Fruit fly (Drosophila melanogaster) whole organism, embryonic: Measurements from ENCODE around the gene HP1c.

Source experiments
- Ada2b ChIP-seq: fragments of 200-800 bp; sonication (Bioruptor generic); IDR thresholded peaks from 2 replicates; pipeline ENCODE4 v1.3.6; 2022; ENCODE audit warnings: missing biosample characterization, missing genetic modification characterization
- Asciz ChIP-seq: fragments of 200-800 bp; sonication (Bioruptor generic); optimal IDR thresholded peaks from 2 replicates; lab custom pipeline; 2017; ENCODE audit warnings: missing biosample characterization, mild to moderate bottlenecking, missing genetic modification characterization, missing genetic modification reagents
- Blimp-1 ChIP-seq: fragments of 200-800 bp; sonication (Bioruptor generic); optimal IDR thresholded peaks from 3 replicates; lab custom pipeline; 2018; ENCODE audit warnings: missing biosample characterization, missing genetic modification characterization, mild to moderate bottlenecking, moderate library complexity, missing genetic modification reagents
- CG10209 ChIP-seq: fragments of 200-800 bp; sonication (Bioruptor generic); optimal IDR thresholded peaks from 3 replicates; lab custom pipeline; 2017; ENCODE audit warnings: missing biosample characterization, mild to moderate bottlenecking, missing genetic modification characterization, missing genetic modification reagents
- CG10462 ChIP-seq: fragments of 200-800 bp; sonication (Bioruptor generic); optimal IDR thresholded peaks from 2 replicates; lab custom pipeline; 2016; ENCODE audit warnings: missing biosample characterization, missing genetic modification characterization
- CG12219 ChIP-seq: fragments of 200-800 bp; sonication (Bioruptor generic); optimal IDR thresholded peaks from 3 replicates; lab custom pipeline; 2018; ENCODE audit warnings: missing biosample characterization, mild to moderate bottlenecking, missing genetic modification characterization
- CG1233 ChIP-seq: fragments of 200-800 bp; sonication (Bioruptor generic); optimal IDR thresholded peaks from 4 replicates; lab custom pipeline; 2018; ENCODE audit warnings: missing biosample characterization, mild to moderate bottlenecking, missing genetic modification characterization
- CG13296 ChIP-seq: fragments of 200-800 bp; sonication (Bioruptor generic); optimal IDR thresholded peaks from 3 replicates; lab custom pipeline; 2018; ENCODE audit warnings: missing biosample characterization, mild to moderate bottlenecking, missing genetic modification characterization
- CG13775 ChIP-seq: fragments of 200-800 bp; sonication (Bioruptor generic); optimal IDR thresholded peaks from 3 replicates; lab custom pipeline; 2017; ENCODE audit warnings: missing biosample characterization, mild to moderate bottlenecking, missing genetic modification characterization
- CG13894 ChIP-seq: fragments of 200-800 bp; sonication (Bioruptor generic); optimal IDR thresholded peaks from 3 replicates; lab custom pipeline; 2018; ENCODE audit warnings: missing biosample characterization, mild to moderate bottlenecking, missing genetic modification characterization, moderate library complexity
- CG15514 ChIP-seq: fragments of 200-800 bp; sonication (Bioruptor generic); optimal IDR thresholded peaks from 3 replicates; lab custom pipeline; 2017; ENCODE audit warnings: missing biosample characterization, missing genetic modification characterization, mild to moderate bottlenecking, moderate library complexity, missing genetic modification reagents
- CG17829 ChIP-seq: fragments of 200-800 bp; optimal IDR thresholded peaks from 2 replicates; lab custom pipeline; 2019; ENCODE audit warnings: missing biosample characterization, mild to moderate bottlenecking, missing genetic modification characterization, moderate library complexity
- CG18764 ChIP-seq: fragments of 200-800 bp; sonication (Bioruptor generic); optimal IDR thresholded peaks from 3 replicates; lab custom pipeline; 2016; ENCODE audit warnings: missing biosample characterization, missing genetic modification characterization
- CG32772 ChIP-seq: fragments of 200-800 bp; sonication (Bioruptor generic); IDR thresholded peaks from 2 replicates; pipeline ENCODE4 v1.3.6; 2022; ENCODE audit warnings: missing biosample characterization, missing genetic modification characterization
- CG4854 ChIP-seq: fragments of 200-800 bp; sonication (Bioruptor generic); optimal IDR thresholded peaks from 2 replicates; lab custom pipeline; 2016; ENCODE audit warnings: missing biosample characterization, missing genetic modification characterization, inconsistent platforms
- CG6654 ChIP-seq: fragments of 200-800 bp; sonication (Bioruptor generic); optimal IDR thresholded peaks from 2 replicates; lab custom pipeline; 2017; ENCODE audit warnings: missing biosample characterization, mild to moderate bottlenecking, missing genetic modification characterization
- CG6765 ChIP-seq: fragments of 200-800 bp; sonication (Bioruptor generic); optimal IDR thresholded peaks from 3 replicates; lab custom pipeline; 2017; ENCODE audit warnings: missing biosample characterization, mild to moderate bottlenecking, missing genetic modification characterization
- CG7271 ChIP-seq: fragments of 200-800 bp; sonication (Bioruptor generic); optimal IDR thresholded peaks from 2 replicates; lab custom pipeline; 2018; ENCODE audit warnings: missing biosample characterization, mild to moderate bottlenecking, missing genetic modification characterization, moderate library complexity
- CG7987 ChIP-seq: fragments of 200-800 bp; sonication (Bioruptor generic); optimal IDR thresholded peaks from 2 replicates; lab custom pipeline; 2018; ENCODE audit warnings: missing biosample characterization, mild to moderate bottlenecking, missing genetic modification characterization, moderate library complexity
- CG8281 ChIP-seq: fragments of 200-800 bp; sonication (Bioruptor generic); optimal IDR thresholded peaks from 2 replicates; lab custom pipeline; 2018; ENCODE audit warnings: missing biosample characterization, mild to moderate bottlenecking, missing genetic modification characterization, moderate library complexity
- Drgx ChIP-seq: fragments of 200-800 bp; sonication (Bioruptor generic); IDR thresholded peaks from 2 replicates; pipeline ENCODE4 v1.3.6; 2022; ENCODE audit warnings: missing biosample characterization, missing genetic modification characterization
- E2f1 ChIP-seq: fragments of 200-800 bp; sonication (Bioruptor generic); IDR thresholded peaks from 2 replicates; pipeline ENCODE4 v1.3.6; 2022; ENCODE audit warnings: missing biosample characterization, missing genetic modification characterization
- Fer1 ChIP-seq: fragments of 200-800 bp; sonication (Bioruptor generic); optimal IDR thresholded peaks from 2 replicates; lab custom pipeline; 2017; ENCODE audit warnings: missing biosample characterization, mild to moderate bottlenecking, missing genetic modification characterization
- Hmr ChIP-seq: fragments of 200-800 bp; sonication (Bioruptor generic); optimal IDR thresholded peaks from 3 replicates; lab custom pipeline; 2017; ENCODE audit warnings: mild to moderate bottlenecking, missing biosample characterization, missing genetic modification reagents, missing genetic modification characterization
- Jarid2 ChIP-seq: fragments of 200-800 bp; sonication (Bioruptor generic); optimal IDR thresholded peaks from 3 replicates; lab custom pipeline; 2017; ENCODE audit warnings: mild to moderate bottlenecking, missing biosample characterization, missing genetic modification reagents, missing genetic modification characterization
- Lpt ChIP-seq: fragments of >200 bp; optimal IDR thresholded peaks from 2 replicates; lab custom pipeline; 2018; ENCODE audit warnings: missing biosample characterization, missing genetic modification characterization
- Med ChIP-seq: fragments of 200-800 bp; sonication (Bioruptor generic); peaks from one replicate; lab custom pipeline; 2016; ENCODE audit warnings: missing biosample characterization, missing genetic modification characterization, mild to moderate bottlenecking, inconsistent platforms, moderate library complexity
- ab ChIP-seq: fragments of 200-800 bp; sonication (Bioruptor generic); optimal IDR thresholded peaks from 2 replicates; lab custom pipeline; 2016; ENCODE audit warnings: missing biosample characterization, missing genetic modification characterization
- bsh ChIP-seq, 2 experiments: fragments of 200-800 bp; sonication (Bioruptor generic); optimal IDR thresholded peaks; 2 replicates each; lab custom pipeline; 2017 to 2018; ENCODE audit warnings: mild to moderate bottlenecking in 2 of 2, missing biosample characterization in 2 of 2, missing genetic modification characterization in 2 of 2, moderate library complexity in 1 of 2
- cato ChIP-seq: fragments of 200-800 bp; sonication (Bioruptor generic); optimal IDR thresholded peaks from 2 replicates; lab custom pipeline; 2016; ENCODE audit warnings: missing biosample characterization, missing genetic modification characterization, borderline replicate concordance
- chinmo ChIP-seq: fragments of 200-800 bp; sonication (Bioruptor generic); IDR thresholded peaks from 4 replicates; pipeline ENCODE4 v1.3.6; 2022; ENCODE audit warnings: missing biosample characterization, missing genetic modification characterization; ENCODE audit not compliant: partially characterized antibody
- crp ChIP-seq, 2 experiments: fragments of 200-800 bp; sonication (Bioruptor generic); optimal IDR thresholded peaks; 2 replicates in 1 of 2; 3 replicates in 1 of 2; lab custom pipeline; 2017; ENCODE audit warnings: missing biosample characterization in 2 of 2, missing genetic modification characterization in 2 of 2, mild to moderate bottlenecking in 1 of 2, moderate library complexity in 1 of 2
- dmrt99B ChIP-seq: fragments of 200-800 bp; sonication (Bioruptor generic); optimal IDR thresholded peaks from 2 replicates; lab custom pipeline; 2018; ENCODE audit warnings: missing biosample characterization, mild to moderate bottlenecking, missing genetic modification characterization, moderate library complexity
- eve ChIP-seq, 2 experiments: fragments of >200 bp; optimal IDR thresholded peaks; 2 replicates each; lab custom pipeline; 2017; ENCODE audit warnings: missing biosample characterization in 2 of 2, missing genetic modification characterization in 2 of 2
- onecut ChIP-seq: fragments of 200-800 bp; sonication (Bioruptor generic); IDR thresholded peaks from 2 replicates; pipeline ENCODE4 v1.3.6; 2022; ENCODE audit warnings: missing biosample characterization, missing genetic modification characterization
- pan ChIP-seq, 4 experiments: fragments of >200 bp in 3 of 4; fragments of 200-800 bp in 1 of 4; sonication (Bioruptor generic) in 1 of 4; optimal IDR thresholded peaks in 3 of 4; IDR thresholded peaks in 1 of 4; 2 replicates each; pipeline versions ENCODE4 v1.3.6 to Lab custom; 2017 to 2022; ENCODE audit warnings: missing biosample characterization in 2 of 4, missing genetic modification characterization in 2 of 4, mixed read lengths in 1 of 4
- phol ChIP-seq: fragments of 200-800 bp; sonication (Bioruptor generic); optimal IDR thresholded peaks from 3 replicates; lab custom pipeline; 2018; ENCODE audit warnings: missing biosample characterization, mild to moderate bottlenecking, missing genetic modification characterization, moderate library complexity
- pros ChIP-seq: fragments of 200-800 bp; sonication (Bioruptor generic); optimal IDR thresholded peaks from 3 replicates; lab custom pipeline; 2019; ENCODE audit warnings: missing biosample characterization, mild to moderate bottlenecking, missing genetic modification characterization, moderate library complexity
- psq ChIP-seq: fragments of 200-800 bp; sonication (Bioruptor generic); optimal IDR thresholded peaks from 2 replicates; lab custom pipeline; 2017; ENCODE audit warnings: missing biosample characterization, missing genetic modification characterization
- row ChIP-seq: fragments of 200-800 bp; sonication (Bioruptor generic); IDR thresholded peaks from 3 replicates; pipeline ENCODE4 v1.3.6; 2022; ENCODE audit warnings: missing biosample characterization, missing genetic modification characterization
- sens ChIP-seq: fragments of 200-800 bp; sonication (Bioruptor generic); peaks from one replicate; lab custom pipeline; 2016; ENCODE audit warnings: missing biosample characterization, missing genetic modification characterization
- so ChIP-seq: fragments of 200-800 bp; sonication (Bioruptor generic); IDR thresholded peaks from 3 replicates; pipeline ENCODE4 v1.3.6; 2022; ENCODE audit warnings: missing biosample characterization, missing genetic modification characterization
- sqz ChIP-seq: fragments of 200-800 bp; sonication (Bioruptor generic); optimal IDR thresholded peaks from 3 replicates; lab custom pipeline; 2018; ENCODE audit warnings: missing biosample characterization, mild to moderate bottlenecking, missing genetic modification characterization
- sr ChIP-seq: fragments of 200-800 bp; sonication (Bioruptor generic); IDR thresholded peaks from 3 replicates; pipeline ENCODE4 v1.3.6; 2022; ENCODE audit warnings: missing biosample characterization, missing genetic modification characterization
- tap ChIP-seq: fragments of 200-800 bp; optimal IDR thresholded peaks from 3 replicates; lab custom pipeline; 2019; ENCODE audit warnings: missing biosample characterization, mild to moderate bottlenecking, missing genetic modification characterization, moderate library complexity
- ttk ChIP-seq: fragments of 200-800 bp; sonication (Bioruptor generic); IDR thresholded peaks from 2 replicates; pipeline ENCODE4 v2.1.2; 2022; ENCODE audit warnings: missing biosample characterization, missing genetic modification characterization
- z ChIP-seq: fragments of 200-800 bp; sonication (Bioruptor generic); IDR thresholded peaks from 3 replicates; pipeline ENCODE4 v1.3.6; 2022; ENCODE audit warnings: missing biosample characterization, missing genetic modification characterization

The HP1c gene

DNA sequence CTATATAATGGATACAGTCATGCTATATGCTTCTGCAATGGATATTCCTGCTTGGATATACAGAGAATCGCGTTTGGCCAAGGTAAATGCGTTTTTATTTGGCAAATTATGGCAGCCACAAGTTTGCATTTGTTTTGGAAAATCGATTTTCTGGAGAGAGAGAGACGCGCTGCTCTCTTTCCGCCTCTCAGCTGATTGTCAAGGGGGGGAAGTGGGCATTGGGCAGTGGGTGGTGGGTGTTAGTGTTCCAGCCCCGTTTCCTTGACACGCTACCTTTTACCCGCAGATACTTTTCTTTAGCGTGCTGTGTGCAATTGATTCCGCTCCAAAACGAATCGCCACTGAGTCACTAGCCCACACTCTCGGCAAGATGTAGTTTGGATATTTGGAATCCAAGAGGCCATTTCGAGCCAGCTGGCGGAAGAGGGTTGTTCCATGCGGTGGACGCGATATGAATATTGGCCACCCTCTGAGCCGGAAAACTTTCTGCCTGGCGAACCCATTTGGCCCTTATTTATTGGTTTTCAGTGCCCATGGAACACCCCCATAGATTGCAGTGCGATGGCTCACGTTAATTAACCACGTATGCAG, 9.9 kb downstream of the HP1c start (continued):
- TF ChIP-seq Drgx (GFP tag; lab: Robert Waterston, UW): 0 out of 2 replicates have a peak, but pooled peaks have one; percentile 8
- TF ChIP-seq CG6654 (GFP tag; lab: Kevin White, UChicago): no peak
- no peak for TF ChIP-seq bsh (GFP tag; optimal IDR thresholded peaks at IDR 0.05; lab: Kevin White, UChicago)
- TF ChIP-seq z (GFP tag; lab: Robert Waterston, UW): peak; percentile 23; the same call in 1 of the 3 replicates
- TF ChIP-seq psq (GFP tag; lab: Kevin White, UChicago): no peak
- no peak for TF ChIP-seq Hmr (GFP tag; lab: Kevin White, UChicago)
- TF ChIP-seq Med (GFP tag; lab: Kevin White, UChicago): peak; percentile 68
- no peak for TF ChIP-seq CG12219 (GFP tag; lab: Kevin White, UChicago)
- no peak for TF ChIP-seq phol (tag; lab: Kevin White, UChicago)
- no peak for TF ChIP-seq Blimp-1 (GFP tag; lab: Kevin White, UChicago)
- peak; percentile 33; the same call in 1 of the 2 replicates for TF ChIP-seq ttk
- TF ChIP-seq CG13775 (GFP tag; lab: Kevin White, UChicago): no peak
- peak; percentile 78 for TF ChIP-seq pros (GFP tag; lab: Kevin White, UChicago)
- TF ChIP-seq, all 482 proteins: peak for 18

DNA sequence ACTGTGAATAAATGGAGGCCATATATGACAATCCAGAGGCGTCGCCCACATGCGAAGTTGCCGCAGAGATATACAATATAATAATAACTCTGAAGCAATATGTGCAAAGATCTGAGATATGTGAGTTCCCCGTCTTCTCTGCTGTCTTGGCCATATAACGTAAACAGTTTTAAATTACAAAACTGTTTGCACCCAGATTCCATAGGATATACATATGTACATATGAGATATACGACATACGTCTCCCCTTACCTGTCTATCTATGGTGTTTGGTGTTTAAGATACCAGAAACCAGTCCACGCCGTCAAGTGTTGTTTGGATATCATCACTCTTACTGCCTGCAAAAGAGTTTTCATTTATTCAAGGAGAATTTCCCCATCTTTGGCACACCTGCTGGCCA, 10.9 kb downstream of the HP1c start:
- no peak for TF ChIP-seq CG32772
- peak; percentile 9 for TF ChIP-seq tap (tag; lab: Kevin White, UChicago)
- no peak for TF ChIP-seq Ada2b (GFP tag; lab: Robert Waterston, UW)
- TF ChIP-seq CG17829 (tag; lab: Kevin White, UChicago): no peak
- TF ChIP-seq CG13296: peak; percentile 25
- TF ChIP-seq CG13894 (tag; lab: Kevin White, UChicago): peak; percentile 9
- peak; percentile 61 for TF ChIP-seq Med (GFP tag; lab: Kevin White, UChicago)
- TF ChIP-seq CG18764 (GFP tag; lab: Kevin White, UChicago): no peak
- peak; percentile 6 for TF ChIP-seq CG8281
- no peak for TF ChIP-seq CG4854
- TF ChIP-seq chinmo (GFP tag; lab: Robert Waterston, UW): 0 out of 4 replicates have a peak, but pooled peaks have one; percentile 49
- TF ChIP-seq crp (GFP tag; optimal IDR thresholded peaks at IDR 0.05; lab: Kevin White, UChicago): no peak
- peak; percentile 3 for TF ChIP-seq Fer1 (GFP tag; lab: Kevin White, UChicago)
- TF ChIP-seq so (GFP tag; lab: Robert Waterston, UW): peak; percentile 63; the same call in 1 of the 3 replicates
- no peak for TF ChIP-seq pan (optimal IDR thresholded peaks at IDR 0.05; lab: Kevin White, UChicago)
- TF ChIP-seq pan (GFP tag; optimal IDR thresholded peaks at IDR 0.05 in 1 of 2, IDR thresholded peaks at IDR 0.05 in 1 of 2): no peak
- TF ChIP-seq CG6765: peak; percentile 28
- TF ChIP-seq sqz: no peak
- TF ChIP-seq CG15514 (GFP tag; lab: Kevin White, UChicago): no peak
- no peak for TF ChIP-seq ab
- no peak for TF ChIP-seq CG10462 (GFP tag; lab: Kevin White, UChicago)
- TF ChIP-seq CG7987 (GFP tag; lab: Kevin White, UChicago): peak; percentile 7
- TF ChIP-seq sr: 0 out of 3 replicates have a peak, but pooled peaks have one; percentile 14
- TF ChIP-seq CG7271 (tag; lab: Kevin White, UChicago): no peak
- TF ChIP-seq cato (GFP tag; lab: Kevin White, UChicago): no peak
- peak; percentile 22 for TF ChIP-seq Asciz (GFP tag; lab: Kevin White, UChicago)
- TF ChIP-seq sens: peak; percentile 50
- TF ChIP-seq Jarid2 (GFP tag; lab: Kevin White, UChicago): no peak
- TF ChIP-seq dmrt99B: peak; percentile 18
- peak; percentile 6 for TF ChIP-seq CG1233
- no peak for TF ChIP-seq E2f1 (GFP tag; lab: Robert Waterston, UW)
- no peak for TF ChIP-seq CG10209 (GFP tag; lab: Kevin White, UChicago)
- no peak for TF ChIP-seq eve (GFP tag; optimal IDR thresholded peaks at IDR 0.05; lab: Kevin White, UChicago)
- TF ChIP-seq pros (GFP tag; lab: Kevin White, UChicago): no peak
- TF ChIP-seq onecut (GFP tag; lab: Robert Waterston, UW): peak; percentile 5; the same call in 1 of the 2 replicates
- no peak for TF ChIP-seq Lpt
- TF ChIP-seq row (GFP tag; lab: Robert Waterston, UW): no peak
